Worm (Caenorhabditis elegans) whole organism, young adult: Measurements from ENCODE around the gene chil-15.

ENCODE experiments used
- B0336.3 ChIP-seq: fragments of 200-800 bp; sonication (Bioruptor generic); IDR thresholded peaks from 2 replicates; pipeline ENCODE4 v1.3.6; 2022; ENCODE audit warnings: missing genetic modification characterization, missing compliant biosample characterization
- C17E4.6 ChIP-seq: fragments of 200-800 bp; sonication (Bioruptor generic); IDR thresholded peaks from 2 replicates; pipeline ENCODE4 v1.3.6; 2022; ENCODE audit warnings: missing genetic modification reagents, missing genetic modification characterization, missing compliant biosample characterization
- D2030.7 ChIP-seq: fragments of 200-800 bp; sonication (Bioruptor generic); IDR thresholded peaks from 2 replicates; pipeline ENCODE4 v1.3.6; 2022; ENCODE audit warnings: missing genetic modification reagents, missing genetic modification characterization, missing compliant biosample characterization
- F33H1.4 ChIP-seq: fragments of 200-800 bp; sonication (Bioruptor generic); IDR thresholded peaks from 2 replicates; pipeline ENCODE4 v1.3.6; 2022; ENCODE audit warnings: missing genetic modification reagents, missing genetic modification characterization, missing compliant biosample characterization
- F37B4.10 ChIP-seq: fragments of 200-800 bp; sonication (Bioruptor generic); IDR thresholded peaks from 2 replicates; pipeline ENCODE4 v1.3.6; 2022; ENCODE audit warnings: missing genetic modification characterization, missing compliant biosample characterization
- F55B11.4 ChIP-seq: sonication (generic microtip); optimal IDR thresholded peaks from 2 replicates; lab custom pipeline; 2016; ENCODE audit warnings: missing compliant biosample characterization, missing genetic modification characterization, borderline replicate concordance; ENCODE audit not compliant: insufficient read depth
- K12H6.12 ChIP-seq: fragments of 200-800 bp; sonication (Bioruptor generic); optimal IDR thresholded peaks from 2 replicates; lab custom pipeline; 2018; ENCODE audit warnings: mild to moderate bottlenecking, missing genetic modification characterization, missing compliant biosample characterization
- T07F8.4 ChIP-seq: sonication (generic microtip); optimal IDR thresholded peaks from 2 replicates; lab custom pipeline; 2016; ENCODE audit warnings: mild to moderate bottlenecking, missing genetic modification characterization, moderate library complexity, missing compliant biosample characterization
- T26A5.8 ChIP-seq: sonication (generic microtip); optimal IDR thresholded peaks from 2 replicates; lab custom pipeline; 2016; ENCODE audit warnings: missing genetic modification characterization, missing compliant biosample characterization
- Y67H2A.10 ChIP-seq: fragments of 200-800 bp; sonication (Bioruptor generic); conservative IDR thresholded peaks from 2 replicates; pipeline ENCODE4 v1.3.6; 2022; ENCODE audit warnings: missing genetic modification reagents, missing genetic modification characterization, missing compliant biosample characterization
- atf-7 ChIP-seq: sonication (generic microtip); optimal IDR thresholded peaks from 2 replicates; lab custom pipeline; 2017; ENCODE audit warnings: mild to moderate bottlenecking, missing genetic modification characterization, missing compliant biosample characterization
- bed-1 ChIP-seq: fragments of 200-800 bp; sonication (Bioruptor generic); IDR thresholded peaks from 2 replicates; pipeline ENCODE4 v1.3.6; 2022; ENCODE audit warnings: missing genetic modification reagents, missing genetic modification characterization, missing compliant biosample characterization
- ceh-27 ChIP-seq: fragments of 200-800 bp; sonication (Bioruptor generic); optimal IDR thresholded peaks from 2 replicates; lab custom pipeline; 2018; ENCODE audit warnings: mild to moderate bottlenecking, missing genetic modification characterization, moderate library complexity, missing compliant biosample characterization
- ceh-79 ChIP-seq: sonication (generic microtip); optimal IDR thresholded peaks from 2 replicates; lab custom pipeline; 2017; ENCODE audit warnings: mild to moderate bottlenecking, missing genetic modification characterization, missing compliant biosample characterization
- ceh-91 ChIP-seq: fragments of 200-800 bp; sonication (Bioruptor generic); IDR thresholded peaks from 2 replicates; pipeline ENCODE4 v1.3.6; 2022; ENCODE audit warnings: missing genetic modification reagents, missing genetic modification characterization, missing compliant biosample characterization
- die-1 ChIP-seq: sonication (generic microtip); optimal IDR thresholded peaks from 2 replicates; lab custom pipeline; 2016; ENCODE audit warnings: missing genotype, mild to moderate bottlenecking, missing genetic modification characterization, missing compliant biosample characterization
- hmg-20 ChIP-seq: fragments of 200-800 bp; sonication (Bioruptor generic); IDR thresholded peaks from 2 replicates; pipeline ENCODE4 v1.3.6; 2022; ENCODE audit warnings: missing genetic modification reagents, missing genetic modification characterization, missing compliant biosample characterization
- hrde-1 ChIP-seq: sonication (generic microtip); optimal IDR thresholded peaks from 2 replicates; lab custom pipeline; 2016; ENCODE audit warnings: missing genetic modification characterization, mild to moderate bottlenecking, missing compliant biosample characterization, moderate library complexity, missing genotype, missing genetic modification reagents, borderline replicate concordance
- lin-26 ChIP-seq: fragments of 200-800 bp; sonication (Bioruptor generic); IDR thresholded peaks from 2 replicates; pipeline ENCODE4 v1.3.6; 2022; ENCODE audit warnings: missing genetic modification reagents, missing genetic modification characterization, missing compliant biosample characterization
- lin-40 ChIP-seq: sonication (generic microtip); optimal IDR thresholded peaks from 2 replicates; lab custom pipeline; 2016; ENCODE audit warnings: missing genetic modification characterization, mild to moderate bottlenecking, missing compliant biosample characterization, missing genotype, missing genetic modification reagents
- madf-3 ChIP-seq: fragments of 200-800 bp; sonication (Bioruptor generic); IDR thresholded peaks from 2 replicates; pipeline ENCODE4 v1.3.6; 2022; ENCODE audit warnings: missing genetic modification reagents, missing genetic modification characterization, missing compliant biosample characterization
- madf-6 ChIP-seq: fragments of 200-800 bp; sonication (Bioruptor generic); IDR thresholded peaks from 2 replicates; pipeline ENCODE4 v1.3.6; 2022; ENCODE audit warnings: missing genetic modification reagents, missing genetic modification characterization, missing compliant biosample characterization
- mcd-1 ChIP-seq: fragments of 200-800 bp; sonication (Bioruptor generic); IDR thresholded peaks from 2 replicates; pipeline ENCODE4 v1.3.6; 2022; ENCODE audit warnings: missing genetic modification reagents, missing genetic modification characterization, missing compliant biosample characterization
- mes-4 ChIP-seq: sonication (generic microtip); optimal IDR thresholded peaks from 2 replicates; lab custom pipeline; 2016; ENCODE audit warnings: missing genotype, missing genetic modification characterization, missing compliant biosample characterization
- mxl-1 ChIP-seq: sonication (generic microtip); optimal IDR thresholded peaks from 2 replicates; lab custom pipeline; 2016; ENCODE audit warnings: missing genetic modification characterization, missing compliant biosample characterization
- nfya-1 ChIP-seq: sonication (generic microtip); optimal IDR thresholded peaks from 2 replicates; lab custom pipeline; 2017; ENCODE audit warnings: antibody characterized with exemption, missing compliant biosample characterization, missing genetic modification characterization, borderline replicate concordance; ENCODE audit not compliant: insufficient read depth
- nhr-80 ChIP-seq: sonication (generic microtip); optimal IDR thresholded peaks from 2 replicates; lab custom pipeline; 2016; ENCODE audit warnings: missing genetic modification characterization, missing compliant biosample characterization
- rpc-1 ChIP-seq, 2 experiments: fragments of 150-350 bp in 1 of 2; sonication (generic microtip) in 1 of 2; optimal IDR thresholded peaks; 2 replicates each; lab custom pipeline; 2014 to 2018; ENCODE audit warnings: missing biosample characterization in 1 of 2, missing genetic modification characterization in 1 of 2, missing genetic modification reagents in 1 of 2, missing genotype in 1 of 2
- sea-2 ChIP-seq: fragments of 200-800 bp; sonication (Bioruptor generic); IDR thresholded peaks from 2 replicates; pipeline ENCODE4 v1.3.6; 2022; ENCODE audit warnings: missing genetic modification characterization, missing compliant biosample characterization
- snpc-1.1 ChIP-seq: sonication (generic microtip); optimal IDR thresholded peaks from 2 replicates; lab custom pipeline; 2017; ENCODE audit warnings: missing genetic modification characterization, mild to moderate bottlenecking, missing compliant biosample characterization, antibody characterized with exemption, moderate library complexity, missing genotype, missing genetic modification reagents; ENCODE audit not compliant: insufficient read depth
- snpc-4 ChIP-seq, 5 experiments: fragments of 150-350 bp in 1 of 5; sonication (generic microtip) in 4 of 5; optimal IDR thresholded peaks; 2 replicates each; lab custom pipeline; 2014 to 2018; ENCODE audit warnings: missing genetic modification characterization in 5 of 5, missing biosample characterization in 3 of 5, antibody characterized with exemption in 2 of 5, mild to moderate bottlenecking in 2 of 5, missing compliant biosample characterization in 2 of 5, missing genotype in 2 of 5, moderate library complexity in 2 of 5, missing genetic modification reagents in 1 of 5
- sptf-2 ChIP-seq: fragments of 200-800 bp; sonication (Bioruptor generic); optimal IDR thresholded peaks from 2 replicates; lab custom pipeline; 2018; ENCODE audit warnings: mild to moderate bottlenecking, missing genetic modification characterization, missing compliant biosample characterization
- tbx-9 ChIP-seq: sonication (generic microtip); optimal IDR thresholded peaks from 2 replicates; lab custom pipeline; 2016; ENCODE audit warnings: borderline replicate concordance, missing genetic modification characterization, inconsistent platforms, missing compliant biosample characterization
- ztf-28 ChIP-seq: fragments of 200-800 bp; sonication (Bioruptor generic); IDR thresholded peaks from 2 replicates; pipeline ENCODE4 v1.3.6; 2022; ENCODE audit warnings: missing genetic modification reagents, missing genetic modification characterization, missing compliant biosample characterization

The chil-15 gene

DNA sequence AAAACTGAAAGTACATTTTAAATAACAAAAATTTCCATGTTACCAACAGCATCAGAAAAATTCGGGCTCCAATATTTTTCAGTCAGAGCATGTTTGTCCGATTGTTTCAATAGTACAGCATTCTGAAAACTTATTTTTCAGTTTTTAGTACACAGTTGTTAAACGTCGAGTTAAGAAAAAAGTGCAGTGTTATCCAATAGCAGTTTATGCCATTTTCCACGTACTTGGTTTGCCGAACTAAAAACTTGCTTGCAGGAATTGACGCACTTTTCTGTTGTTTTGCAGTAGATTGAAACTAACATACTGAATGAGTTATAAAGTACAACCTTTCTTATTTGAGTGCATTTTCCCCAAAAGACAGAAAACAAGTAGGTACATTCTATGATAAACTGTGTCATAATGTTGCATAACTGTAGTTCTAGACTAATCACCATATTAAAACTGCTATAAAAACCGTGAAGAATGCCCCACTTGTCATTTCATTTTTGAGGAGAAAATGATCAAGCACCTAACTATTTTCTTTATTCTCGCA is 45.0 kb downstream of the chil-15 start, which contains the start of the genes Y51B9A.14 and Y51B9A.8:
Gene Y51B9A.14, minus strand, starts transcription at position 101 of the 532 bp plus-strand sequence.
Gene Y51B9A.8, plus strand, starts transcription at position 482 of the 532 bp plus-strand sequence.
- TF ChIP-seq nfya-1 (tag; lab: Kevin White, UChicago) (no peak), ceh-27 (no peak), lin-40 (tag; lab: Kevin White, UChicago) (no peak)

DNA sequence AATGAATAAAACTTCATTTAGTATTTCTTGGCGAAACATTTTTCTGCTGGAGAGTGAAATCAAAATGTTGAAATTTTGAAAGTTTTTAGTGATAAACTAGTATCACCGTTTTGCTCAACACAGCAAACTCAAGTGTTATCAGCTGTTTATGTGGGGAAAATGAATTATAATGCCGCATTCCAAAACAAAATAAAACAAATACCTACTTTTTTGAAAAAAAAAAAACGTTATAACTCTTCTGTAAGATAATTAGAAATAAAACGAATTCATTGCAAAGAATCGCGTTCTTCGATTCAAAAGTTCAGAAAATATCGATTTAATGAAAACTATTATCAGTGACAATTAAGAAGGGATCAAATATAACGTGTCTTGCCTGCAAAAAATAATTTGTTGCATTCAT is 45.9 kb downstream of the chil-15 start, which contains the start of gene Y51B9A.9:
Gene Y51B9A.9, minus strand, starts transcription at position 101 of the 400 bp plus-strand sequence.
- TF ChIP-seq tbx-9: no peak
- no peak for TF ChIP-seq T26A5.8 (tag; lab: Kevin White, UChicago)
- TF ChIP-seq ztf-28 (GFP tag; lab: Robert Waterston, UW): no peak
- no peak for TF ChIP-seq rpc-1 (optimal IDR thresholded peaks at IDR 0.05; lab: Kevin White, UChicago)
- no peak for TF ChIP-seq rpc-1 (tag; optimal IDR thresholded peaks at IDR 0.05; lab: Kevin White, UChicago)
- TF ChIP-seq mes-4: no peak
- no peak for TF ChIP-seq mxl-1 (tag; lab: Kevin White, UChicago)
- TF ChIP-seq sptf-2 (GFP tag; lab: Kevin White, UChicago): no peak
- TF ChIP-seq hmg-20 (GFP tag; lab: Robert Waterston, UW): no peak
- no peak for TF ChIP-seq ceh-79
- no peak for TF ChIP-seq lin-26 (GFP tag; lab: Robert Waterston, UW)
- TF ChIP-seq ceh-91 (GFP tag; lab: Robert Waterston, UW): no peak
- no peak for TF ChIP-seq D2030.7 (GFP tag; lab: Robert Waterston, UW)
- no peak for TF ChIP-seq nhr-80 (tag; lab: Kevin White, UChicago)
- TF ChIP-seq T07F8.4 (tag; lab: Kevin White, UChicago): no peak
- TF ChIP-seq snpc-4 (GFP tag; optimal IDR thresholded peaks at IDR 0.05; lab: Kevin White, UChicago): no peak
- TF ChIP-seq snpc-4 (tag; optimal IDR thresholded peaks at IDR 0.05; lab: Kevin White, UChicago): no peak
- TF ChIP-seq C17E4.6 (GFP tag; lab: Robert Waterston, UW): no peak

DNA sequence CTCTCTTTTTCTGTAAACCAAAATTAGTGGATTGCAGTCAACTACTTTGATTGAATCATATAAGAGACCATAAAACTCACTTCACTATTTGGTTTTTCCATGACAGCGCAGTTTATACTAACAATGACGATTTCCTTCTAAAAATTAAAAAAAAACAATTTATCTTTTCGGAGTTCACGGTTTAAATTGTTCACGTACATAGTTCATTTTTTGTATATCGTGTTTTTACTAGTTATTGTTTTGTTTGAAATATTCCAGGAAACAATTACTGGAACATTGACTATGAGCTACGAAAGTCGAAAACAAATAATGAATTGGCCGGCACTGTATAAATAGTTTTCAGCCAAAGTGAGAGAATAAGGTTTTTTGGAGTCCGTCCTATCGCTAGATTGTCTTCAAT is 50.7 kb downstream of the chil-15 start, which contains the start of gene lido-17:
Gene lido-17, minus strand, starts transcription at position 101 of the 400 bp plus-strand sequence.
- TF ChIP-seq die-1 (no peak), hrde-1 (no peak), snpc-1.1 (tag; lab: Kevin White, UChicago) (no peak), F55B11.4 (tag; lab: Kevin White, UChicago) (no peak), B0336.3 (GFP tag; lab: Robert Waterston, UW) (no peak), F37B4.10 (GFP tag; lab: Robert Waterston, UW) (no peak), bed-1 (GFP tag; lab: Robert Waterston, UW) (no peak), mcd-1 (no peak), nfya-1 (tag; lab: Kevin White, UChicago) (no peak), F33H1.4 (GFP tag; lab: Robert Waterston, UW) (no peak), atf-7 (tag; lab: Kevin White, UChicago) (no peak), madf-6 (no peak), Y67H2A.10 (GFP tag; lab: Robert Waterston, UW) (no peak), sea-2 (no peak), madf-3 (no peak), lin-26 (GFP tag; lab: Robert Waterston, UW) (no peak), K12H6.12 (no peak)
